Worm (Caenorhabditis elegans) whole organism, L4/young adult: Measurements from ENCODE around the gene mfsd-10.

Experiments
- W03F9.2 ChIP-seq: fragments of 150-350 bp; optimal IDR thresholded peaks from 2 replicates; lab custom pipeline; 2014; ENCODE audit warnings: missing biosample characterization, missing genetic modification characterization
- him-1 ChIP-seq: sonication (generic microtip); optimal IDR thresholded peaks from 2 replicates; lab custom pipeline; 2016; ENCODE audit warnings: missing genotype, missing genetic modification reagents, missing genetic modification characterization, missing compliant biosample characterization

DNA sequence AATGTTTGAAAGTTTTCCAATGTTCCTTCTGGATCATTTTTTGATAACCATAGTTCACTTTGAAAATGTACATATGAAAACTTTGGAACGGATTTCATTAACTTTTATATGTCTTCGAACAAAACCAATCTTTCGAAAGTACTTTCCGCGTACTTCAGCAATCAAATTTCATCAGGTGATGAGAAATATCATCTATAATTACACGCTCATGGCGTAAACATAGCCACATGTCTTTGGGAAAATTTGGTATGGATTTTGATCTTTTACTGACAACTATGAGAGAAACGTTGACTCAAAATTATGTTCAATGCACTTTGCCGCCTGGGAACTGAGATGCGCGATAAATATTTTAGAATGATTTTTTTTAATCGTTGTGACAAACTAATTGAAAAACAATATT lies 29.5 kb downstream of the mfsd-10 start:
- TF ChIP-seq him-1 (tag; lab: Kevin White, UChicago) (no peak), W03F9.2 (no peak)
